Fruit fly (Drosophila melanogaster) whole organism, embryonic: ENCODE results near the gene Tom.
A peak's percentile ranks its signal among the peaks of the same experiment; 100 is the strongest.

Experiments used
- CG10267 ChIP-seq: fragments of 200-800 bp; sonication (Bioruptor generic); optimal IDR thresholded peaks from 2 replicates; lab custom pipeline; 2018; ENCODE audit warnings: missing biosample characterization, mild to moderate bottlenecking, missing genetic modification characterization, moderate library complexity
- CG10274 ChIP-seq: fragments of 200-800 bp; sonication (Bioruptor generic); optimal IDR thresholded peaks from 3 replicates; lab custom pipeline; 2017; ENCODE audit warnings: missing biosample characterization, mild to moderate bottlenecking, missing genetic modification characterization
- CG10321 ChIP-seq: fragments of 200-800 bp; sonication (Bioruptor generic); IDR thresholded peaks from 2 replicates; pipeline ENCODE4 v1.3.6; 2022; ENCODE audit warnings: missing biosample characterization, missing genetic modification characterization
- CG10462 ChIP-seq: fragments of 200-800 bp; sonication (Bioruptor generic); optimal IDR thresholded peaks from 2 replicates; lab custom pipeline; 2016; ENCODE audit warnings: missing biosample characterization, missing genetic modification characterization
- CG12219 ChIP-seq: fragments of 200-800 bp; sonication (Bioruptor generic); optimal IDR thresholded peaks from 3 replicates; lab custom pipeline; 2018; ENCODE audit warnings: missing biosample characterization, mild to moderate bottlenecking, missing genetic modification characterization
- CG1233 ChIP-seq: fragments of 200-800 bp; sonication (Bioruptor generic); optimal IDR thresholded peaks from 4 replicates; lab custom pipeline; 2018; ENCODE audit warnings: missing biosample characterization, mild to moderate bottlenecking, missing genetic modification characterization
- CG12391 ChIP-seq: fragments of 200-800 bp; sonication (Bioruptor generic); optimal IDR thresholded peaks from 3 replicates; lab custom pipeline; 2018; ENCODE audit warnings: missing biosample characterization, mild to moderate bottlenecking, missing genetic modification characterization, moderate library complexity
- CG16813 ChIP-seq: fragments of 200-800 bp; sonication (Bioruptor generic); IDR thresholded peaks from 3 replicates; pipeline ENCODE4 v1.3.6; 2022; ENCODE audit warnings: missing biosample characterization, missing genetic modification characterization; ENCODE audit not compliant: partially characterized antibody
- CG17361 ChIP-seq: fragments of 200-800 bp; sonication (Bioruptor generic); IDR thresholded peaks from 3 replicates; pipeline ENCODE4 v1.3.6; 2022; ENCODE audit warnings: missing biosample characterization, missing genetic modification characterization
- CG17802 ChIP-seq: fragments of 200-800 bp; sonication (Bioruptor generic); optimal IDR thresholded peaks from 2 replicates; lab custom pipeline; 2018; ENCODE audit warnings: missing biosample characterization, mild to moderate bottlenecking, missing genetic modification characterization, moderate library complexity
- CG1792 ChIP-seq: fragments of 200-800 bp; sonication (Bioruptor generic); optimal IDR thresholded peaks from 2 replicates; lab custom pipeline; 2016; ENCODE audit warnings: missing biosample characterization, missing genetic modification characterization
- CG18011 ChIP-seq: fragments of 200-800 bp; sonication (Bioruptor generic); optimal IDR thresholded peaks from 2 replicates; lab custom pipeline; 2017; ENCODE audit warnings: missing biosample characterization, missing genetic modification characterization, mild to moderate bottlenecking, moderate library complexity, missing genotype
- CG2129 ChIP-seq: fragments of 200-800 bp; sonication (Bioruptor generic); IDR thresholded peaks from 2 replicates; pipeline ENCODE4 v1.3.6; 2022; ENCODE audit warnings: missing biosample characterization, missing genetic modification characterization; ENCODE audit not compliant: partially characterized antibody
- CG2712 ChIP-seq: fragments of 200-800 bp; optimal IDR thresholded peaks from 3 replicates; lab custom pipeline; 2019; ENCODE audit warnings: missing biosample characterization, mild to moderate bottlenecking, missing genetic modification characterization, moderate library complexity
- CG30403 ChIP-seq: fragments of 200-800 bp; sonication (Bioruptor generic); optimal IDR thresholded peaks from 3 replicates; lab custom pipeline; 2016; ENCODE audit warnings: missing biosample characterization, missing genetic modification characterization
- CG32532 ChIP-seq: fragments of 200-800 bp; sonication (Bioruptor generic); IDR thresholded peaks from 2 replicates; pipeline ENCODE4 v1.3.6; 2022; ENCODE audit warnings: missing biosample characterization, missing genetic modification characterization
- CG33213 ChIP-seq: fragments of 200-800 bp; sonication (Bioruptor generic); optimal IDR thresholded peaks from 3 replicates; lab custom pipeline; 2016; ENCODE audit warnings: missing biosample characterization, missing genetic modification characterization
- CG34224 ChIP-seq: fragments of 200-800 bp; sonication (Bioruptor generic); IDR thresholded peaks from 3 replicates; pipeline ENCODE4 v1.3.6; 2022; ENCODE audit warnings: missing biosample characterization, missing genetic modification characterization; ENCODE audit not compliant: partially characterized antibody
- CG4707 ChIP-seq: fragments of 200-800 bp; sonication (Bioruptor generic); optimal IDR thresholded peaks from 2 replicates; lab custom pipeline; 2018; ENCODE audit warnings: missing biosample characterization, mild to moderate bottlenecking, missing genetic modification characterization, moderate library complexity
- CG6683 ChIP-seq: fragments of 200-800 bp; sonication (Bioruptor generic); optimal IDR thresholded peaks from 2 replicates; lab custom pipeline; 2017; ENCODE audit warnings: missing biosample characterization, mild to moderate bottlenecking, missing genetic modification characterization, missing genetic modification reagents
- CG7271 ChIP-seq: fragments of 200-800 bp; sonication (Bioruptor generic); optimal IDR thresholded peaks from 2 replicates; lab custom pipeline; 2018; ENCODE audit warnings: missing biosample characterization, mild to moderate bottlenecking, missing genetic modification characterization, moderate library complexity
- CG7745 ChIP-seq: fragments of 200-800 bp; sonication (Bioruptor generic); optimal IDR thresholded peaks from 2 replicates; lab custom pipeline; 2018; ENCODE audit warnings: missing biosample characterization, mild to moderate bottlenecking, missing genetic modification characterization, moderate library complexity
- CG7987 ChIP-seq: fragments of 200-800 bp; sonication (Bioruptor generic); optimal IDR thresholded peaks from 2 replicates; lab custom pipeline; 2018; ENCODE audit warnings: missing biosample characterization, mild to moderate bottlenecking, missing genetic modification characterization, moderate library complexity
- CG8388 ChIP-seq: fragments of 200-800 bp; sonication (Bioruptor generic); optimal IDR thresholded peaks from 2 replicates; lab custom pipeline; 2019; ENCODE audit warnings: missing biosample characterization, mild to moderate bottlenecking, missing genetic modification characterization, moderate library complexity
- CG8478 ChIP-seq: fragments of >200 bp; optimal IDR thresholded peaks from 2 replicates; lab custom pipeline; 2018
- D19B ChIP-seq: fragments of 200-800 bp; sonication (Bioruptor generic); optimal IDR thresholded peaks from 2 replicates; lab custom pipeline; 2017; ENCODE audit warnings: missing biosample characterization, mild to moderate bottlenecking, missing genetic modification characterization
- Dek ChIP-seq: fragments of 200-800 bp; sonication (Bioruptor generic); optimal IDR thresholded peaks from 3 replicates; lab custom pipeline; 2019; ENCODE audit warnings: missing biosample characterization, mild to moderate bottlenecking, missing genetic modification characterization, moderate library complexity
- ERR ChIP-seq: fragments of 200-800 bp; sonication (Bioruptor generic); optimal IDR thresholded peaks from 2 replicates; lab custom pipeline; 2016; ENCODE audit warnings: missing biosample characterization, missing genetic modification characterization
- Hey ChIP-seq: fragments of 200-800 bp; sonication (Bioruptor generic); optimal IDR thresholded peaks from 3 replicates; lab custom pipeline; 2018; ENCODE audit warnings: missing biosample characterization, mild to moderate bottlenecking, missing genetic modification characterization
- Hmr ChIP-seq: fragments of 200-800 bp; sonication (Bioruptor generic); optimal IDR thresholded peaks from 3 replicates; lab custom pipeline; 2017; ENCODE audit warnings: mild to moderate bottlenecking, missing biosample characterization, missing genetic modification reagents, missing genetic modification characterization
- Meics ChIP-seq: fragments of 200-800 bp; sonication (Bioruptor generic); optimal IDR thresholded peaks from 2 replicates; lab custom pipeline; 2017; ENCODE audit warnings: missing biosample characterization, mild to moderate bottlenecking, missing genetic modification characterization
- Nf-YC ChIP-seq: fragments of 200-800 bp; optimal IDR thresholded peaks from 3 replicates; lab custom pipeline; 2019; ENCODE audit warnings: missing biosample characterization, mild to moderate bottlenecking, missing genetic modification characterization, moderate library complexity
- Opbp ChIP-seq: fragments of 200-800 bp; sonication (Bioruptor generic); IDR thresholded peaks from 3 replicates; pipeline ENCODE4 v1.3.6; 2022; ENCODE audit warnings: missing biosample characterization, missing genetic modification characterization; ENCODE audit not compliant: partially characterized antibody
- Sin3A ChIP-seq: fragments of >200 bp; optimal IDR thresholded peaks from 2 replicates; lab custom pipeline; 2018
- abd-A ChIP-seq: fragments of 200-800 bp; sonication (Bioruptor generic); optimal IDR thresholded peaks from 3 replicates; lab custom pipeline; 2019; ENCODE audit warnings: missing biosample characterization, mild to moderate bottlenecking, missing genetic modification characterization, moderate library complexity
- bcd ChIP-seq: fragments of 200-800 bp; sonication (Bioruptor generic); optimal IDR thresholded peaks from 2 replicates; lab custom pipeline; 2017; ENCODE audit warnings: missing biosample characterization, mild to moderate bottlenecking, missing genetic modification characterization
- ci ChIP-seq: fragments of 200-800 bp; sonication (Bioruptor generic); IDR thresholded peaks from 3 replicates; pipeline ENCODE4 v1.3.6; 2022; ENCODE audit warnings: missing biosample characterization, missing genetic modification characterization
- dmrt11E ChIP-seq: fragments of 200-800 bp; sonication (Bioruptor generic); optimal IDR thresholded peaks from 3 replicates; lab custom pipeline; 2018; ENCODE audit warnings: missing biosample characterization, mild to moderate bottlenecking, missing genetic modification characterization, moderate library complexity
- en ChIP-seq: fragments of 200-800 bp; sonication (Bioruptor generic); optimal IDR thresholded peaks from 2 replicates; lab custom pipeline; 2016; ENCODE audit warnings: missing biosample characterization, missing genetic modification characterization
- gro ChIP-seq: fragments of 200-800 bp; sonication (Bioruptor generic); optimal IDR thresholded peaks from 2 replicates; lab custom pipeline; 2016; ENCODE audit warnings: missing biosample characterization, missing genetic modification characterization
- ham ChIP-seq: fragments of 200-800 bp; sonication (Bioruptor generic); IDR thresholded peaks from 2 replicates; pipeline ENCODE4 v1.3.6; 2022; ENCODE audit warnings: missing biosample characterization, missing genetic modification characterization
- mld ChIP-seq: fragments of 200-800 bp; sonication (Bioruptor generic); IDR thresholded peaks from 3 replicates; pipeline ENCODE4 v1.3.6; 2022; ENCODE audit warnings: missing biosample characterization, missing genetic modification characterization; ENCODE audit not compliant: partially characterized antibody
- onecut ChIP-seq: fragments of 200-800 bp; sonication (Bioruptor generic); IDR thresholded peaks from 2 replicates; pipeline ENCODE4 v1.3.6; 2022; ENCODE audit warnings: missing biosample characterization, missing genetic modification characterization
- pfk ChIP-seq: fragments of 200-800 bp; sonication (Bioruptor generic); optimal IDR thresholded peaks from 2 replicates; lab custom pipeline; 2018; ENCODE audit warnings: missing biosample characterization, mild to moderate bottlenecking, missing genetic modification characterization, moderate library complexity
- pzg ChIP-seq: fragments of 200-800 bp; sonication (Bioruptor generic); optimal IDR thresholded peaks from 3 replicates; lab custom pipeline; 2018; ENCODE audit warnings: missing biosample characterization, mild to moderate bottlenecking, missing genetic modification characterization, moderate library complexity
- rib ChIP-seq: fragments of 200-800 bp; sonication (Bioruptor generic); IDR thresholded peaks from 2 replicates; pipeline ENCODE4 v1.3.6; 2022; ENCODE audit warnings: missing biosample characterization, missing genetic modification characterization
- ro ChIP-seq: fragments of 200-800 bp; sonication (Bioruptor generic); IDR thresholded peaks from 2 replicates; pipeline ENCODE4 v1.3.6; 2022; ENCODE audit warnings: missing biosample characterization, missing genetic modification characterization
- schlank ChIP-seq: fragments of 200-800 bp; sonication (Bioruptor generic); optimal IDR thresholded peaks from 2 replicates; lab custom pipeline; 2018; ENCODE audit warnings: missing biosample characterization, mild to moderate bottlenecking, missing genetic modification characterization
- sens-2 ChIP-seq: fragments of 200-800 bp; sonication (Bioruptor generic); IDR thresholded peaks from 2 replicates; pipeline ENCODE4 v1.3.6; 2022; ENCODE audit warnings: missing biosample characterization, missing genetic modification characterization
- sim ChIP-seq: fragments of 200-800 bp; sonication (Bioruptor generic); IDR thresholded peaks from 2 replicates; pipeline ENCODE4 v1.3.6; 2022; ENCODE audit warnings: missing biosample characterization, missing genetic modification characterization
- sisA ChIP-seq: fragments of 200-800 bp; sonication (Bioruptor generic); IDR thresholded peaks from 2 replicates; pipeline ENCODE4 v1.3.6; 2022; ENCODE audit warnings: missing biosample characterization, missing genetic modification characterization

Tom gene

DNA sequence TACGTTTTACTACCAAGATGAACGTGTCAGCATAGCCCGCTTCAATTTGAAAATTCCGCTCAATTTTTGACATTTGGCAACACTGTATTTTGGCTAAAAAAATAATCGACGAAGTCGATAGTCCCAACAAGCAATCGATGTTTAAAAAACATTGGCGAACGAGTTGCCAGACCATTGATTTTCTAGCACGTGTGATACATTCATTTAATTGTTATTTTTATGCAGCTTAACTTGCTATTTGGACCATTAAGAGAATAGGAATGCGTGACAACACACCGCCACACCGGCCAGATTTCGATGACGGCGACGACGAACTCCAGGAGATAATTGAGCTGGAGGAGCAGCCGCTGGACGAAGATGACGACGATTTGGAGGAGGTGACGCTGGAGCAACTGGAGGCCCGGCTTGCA lies 13.5 kb downstream of the Tom start, which contains the start of gene CG5114 (continued):
- TF ChIP-seq CG10267: peak; percentile 99
- no peak for TF ChIP-seq CG10321 (GFP tag; lab: Robert Waterston, UW)
- no peak for TF ChIP-seq CG10462 (GFP tag; lab: Kevin White, UChicago)
- no peak for TF ChIP-seq sens-2 (GFP tag; lab: Robert Waterston, UW)
- TF ChIP-seq CG30403 (GFP tag; lab: Kevin White, UChicago): peak; percentile 50
- TF ChIP-seq onecut (GFP tag; lab: Robert Waterston, UW): peak; percentile 33
- peak; percentile 1 for TF ChIP-seq dmrt11E (tag; lab: Kevin White, UChicago)
- no peak for TF ChIP-seq Hey (tag; lab: Kevin White, UChicago)
- peak; percentile 96 for TF ChIP-seq pzg
- peak; percentile 40; the same call in 2 of the 3 replicates for TF ChIP-seq ci (GFP tag; lab: Robert Waterston, UW)
- peak; percentile 42 for TF ChIP-seq CG18011 (GFP tag; lab: Kevin White, UChicago)
- TF ChIP-seq Opbp (GFP tag; lab: Robert Waterston, UW): peak; percentile 94
- no peak for TF ChIP-seq CG12219 (GFP tag; lab: Kevin White, UChicago)
- TF ChIP-seq CG17802 (tag; lab: Kevin White, UChicago): no peak
- TF ChIP-seq Sin3A: peak; percentile 72
- peak; percentile 37 for TF ChIP-seq Nf-YC
- no peak for TF ChIP-seq sisA
- TF ChIP-seq pfk (GFP tag; lab: Kevin White, UChicago): no peak
- TF ChIP-seq CG10274 (GFP tag; lab: Kevin White, UChicago): no peak
- peak; percentile 87 for TF ChIP-seq CG16813
- TF ChIP-seq mld: peak; percentile 58; the same call in 1 of the 3 replicates
- TF ChIP-seq gro (GFP tag; lab: Kevin White, UChicago): peak; percentile 66
- peak; percentile 77 for TF ChIP-seq abd-A
- TF ChIP-seq en (GFP tag; lab: Kevin White, UChicago): peak; percentile 2
- TF ChIP-seq CG32532 (GFP tag; lab: Robert Waterston, UW): peak; percentile 6
- peak; percentile 2 for TF ChIP-seq CG8388 (GFP tag; lab: Kevin White, UChicago)
- TF ChIP-seq D19B (GFP tag; lab: Kevin White, UChicago): no peak
- no peak for TF ChIP-seq rib (GFP tag; lab: Robert Waterston, UW)
- no peak for TF ChIP-seq schlank
- TF ChIP-seq CG8478 (lab: Kevin White, UChicago): no peak
- no peak for TF ChIP-seq Dek
- TF ChIP-seq ham (GFP tag; lab: Robert Waterston, UW): no peak
- TF ChIP-seq CG4707 (GFP tag; lab: Kevin White, UChicago): no peak
- TF ChIP-seq CG2712 (tag; lab: Kevin White, UChicago): peak; percentile 54
- no peak for TF ChIP-seq CG7271 (tag; lab: Kevin White, UChicago)
- TF ChIP-seq CG17361: peak; percentile 28; the same call in 1 of the 3 replicates
- no peak for TF ChIP-seq ro
- no peak for TF ChIP-seq CG1233 (GFP tag; lab: Kevin White, UChicago)
- TF ChIP-seq CG6683 (GFP tag; lab: Kevin White, UChicago): no peak
- TF ChIP-seq sim: no peak
- no peak for TF ChIP-seq Meics (GFP tag; lab: Kevin White, UChicago)
- TF ChIP-seq CG34224: peak; percentile 93
- peak; percentile 41 for TF ChIP-seq Hmr
- TF ChIP-seq CG7987: peak; percentile 69
- peak; percentile 62 for TF ChIP-seq CG12391 (tag; lab: Kevin White, UChicago)
- TF ChIP-seq CG2129: peak; percentile 81
- TF ChIP-seq ERR (GFP tag; lab: Kevin White, UChicago): peak; percentile 66
- peak; percentile 56 for TF ChIP-seq CG1792 (GFP tag; lab: Kevin White, UChicago)
- peak; percentile 53 for TF ChIP-seq CG33213
- TF ChIP-seq bcd: no peak
- TF ChIP-seq CG7745 (tag; lab: Kevin White, UChicago): no peak
